Worm (Caenorhabditis elegans): ENCODE results near the gene srg-57.

- no peak for TF ChIP-seq Y67H2A.10 (GFP tag; conservative IDR thresholded peaks at IDR 0.05)
- no peak for TF ChIP-seq unc-130 (GFP tag; optimal IDR thresholded peaks at IDR 0.05)
- no peak for TF ChIP-seq F49E8.2 (tag; optimal IDR thresholded peaks at IDR 0.05; ENCODE audit: insufficient read depth)
These were observed 50.0 kb downstream of the srg-57 start for ce11 chrV:2684227-2684626.

Measured in whole organism, young adult.